Fruit fly (Drosophila melanogaster) whole organism: ENCODE results near the gene Alp11.

Source experiments
- CG8478 ChIP-seq: fragments of >200 bp; optimal IDR thresholded peaks from 2 replicates; lab custom pipeline; 2018; ENCODE audit warnings: inconsistent platforms
- Dll ChIP-seq: fragments of >200 bp; optimal IDR thresholded peaks from 2 replicates; lab custom pipeline; 2017
- EcR ChIP-seq, 2 experiments: fragments of >200 bp; optimal IDR thresholded peaks; 2 replicates each; lab custom pipeline; 2017; ENCODE audit warnings: missing biosample characterization in 2 of 2, missing genetic modification characterization in 2 of 2, missing genetic modification reagents in 2 of 2
- psq ChIP-seq: fragments of >200 bp; optimal IDR thresholded peaks from 2 replicates; lab custom pipeline; 2017
- usp ChIP-seq: fragments of >200 bp; optimal IDR thresholded peaks from 2 replicates; lab custom pipeline; 2017; ENCODE audit warnings: missing biosample characterization, missing genetic modification characterization, mixed read lengths

dm6 chrX:15545467-15546197 is 41.9 kb upstream of the Alp11 start:
- TF ChIP-seq CG8478 (lab: Kevin White, UChicago) (no peak), Dll (lab: Kevin White, UChicago) (no peak), usp (GFP tag; lab: Kevin White, UChicago) (no peak), psq (lab: Kevin White, UChicago) (no peak), EcR (GFP tag; optimal IDR thresholded peaks at IDR 0.05; lab: Kevin White, UChicago) (no peak)
